Fruit fly (Drosophila melanogaster) whole organism, embryonic: ENCODE results near the gene CG14947.

Experiments
- ATbp ChIP-seq: fragments of 200-800 bp; sonication (Bioruptor generic); optimal IDR thresholded peaks from 2 replicates; lab custom pipeline; 2017; ENCODE audit warnings: missing biosample characterization, mild to moderate bottlenecking, missing genetic modification characterization, missing genetic modification reagents
- BEAF-32 ChIP-seq: fragments of 200-800 bp; sonication (Bioruptor generic); optimal IDR thresholded peaks from 3 replicates; lab custom pipeline; 2017; ENCODE audit warnings: missing biosample characterization, missing genetic modification characterization, mild to moderate bottlenecking, moderate library complexity, missing genetic modification reagents
- BtbVII ChIP-seq: fragments of 200-800 bp; sonication (Bioruptor generic); optimal IDR thresholded peaks from 3 replicates; lab custom pipeline; 2017; ENCODE audit warnings: missing biosample characterization, mild to moderate bottlenecking, missing genetic modification characterization
- CG10209 ChIP-seq: fragments of 200-800 bp; sonication (Bioruptor generic); optimal IDR thresholded peaks from 3 replicates; lab custom pipeline; 2017; ENCODE audit warnings: missing biosample characterization, mild to moderate bottlenecking, missing genetic modification characterization, missing genetic modification reagents
- CG10267 ChIP-seq: fragments of 200-800 bp; sonication (Bioruptor generic); optimal IDR thresholded peaks from 2 replicates; lab custom pipeline; 2018; ENCODE audit warnings: missing biosample characterization, mild to moderate bottlenecking, missing genetic modification characterization, moderate library complexity
- CG11085 ChIP-seq: fragments of 200-800 bp; sonication (Bioruptor generic); IDR thresholded peaks from 2 replicates; pipeline ENCODE4 v1.3.6; 2022; ENCODE audit warnings: missing biosample characterization, missing genetic modification characterization
- CG13424 ChIP-seq: fragments of 200-800 bp; sonication (Bioruptor generic); optimal IDR thresholded peaks from 2 replicates; lab custom pipeline; 2019; ENCODE audit warnings: missing biosample characterization, mild to moderate bottlenecking, missing genetic modification characterization, moderate library complexity
- CG13775 ChIP-seq: fragments of 200-800 bp; sonication (Bioruptor generic); optimal IDR thresholded peaks from 3 replicates; lab custom pipeline; 2017; ENCODE audit warnings: missing biosample characterization, mild to moderate bottlenecking, missing genetic modification characterization
- CG14014 ChIP-seq: fragments of 200-800 bp; sonication (Bioruptor generic); IDR thresholded peaks from 2 replicates; pipeline ENCODE4 v1.3.6; 2022; ENCODE audit warnings: missing biosample characterization, missing genetic modification characterization
- CG15696 ChIP-seq: fragments of 200-800 bp; sonication (Bioruptor generic); optimal IDR thresholded peaks from 2 replicates; lab custom pipeline; 2019; ENCODE audit warnings: missing biosample characterization, mild to moderate bottlenecking, missing genetic modification characterization, moderate library complexity
- CG17186 ChIP-seq: fragments of 200-800 bp; sonication (Bioruptor generic); optimal IDR thresholded peaks from 3 replicates; lab custom pipeline; 2017; ENCODE audit warnings: missing biosample characterization, missing genetic modification reagents, missing genetic modification characterization
- CG18011 ChIP-seq: fragments of 200-800 bp; sonication (Bioruptor generic); optimal IDR thresholded peaks from 2 replicates; lab custom pipeline; 2017; ENCODE audit warnings: missing biosample characterization, missing genetic modification characterization, mild to moderate bottlenecking, moderate library complexity, missing genotype
- CG4404 ChIP-seq: fragments of 200-800 bp; sonication (Bioruptor generic); IDR thresholded peaks from 2 replicates; pipeline ENCODE4 v1.3.6; 2022; ENCODE audit warnings: missing biosample characterization, missing genetic modification characterization
- CG4617 ChIP-seq: fragments of 200-800 bp; sonication (Bioruptor generic); optimal IDR thresholded peaks from 3 replicates; lab custom pipeline; 2016; ENCODE audit warnings: missing biosample characterization, missing genetic modification characterization, borderline replicate concordance
- CG7372 ChIP-seq: fragments of 200-800 bp; sonication (Bioruptor generic); IDR thresholded peaks from 2 replicates; pipeline ENCODE4 v1.3.6; 2022; ENCODE audit warnings: missing biosample characterization, missing genetic modification characterization
- CG7928 ChIP-seq: fragments of 200-800 bp; sonication (Bioruptor generic); optimal IDR thresholded peaks from 2 replicates; lab custom pipeline; 2017; ENCODE audit warnings: missing biosample characterization, mild to moderate bottlenecking, missing genetic modification characterization
- CG7987 ChIP-seq: fragments of 200-800 bp; sonication (Bioruptor generic); optimal IDR thresholded peaks from 2 replicates; lab custom pipeline; 2018; ENCODE audit warnings: missing biosample characterization, mild to moderate bottlenecking, missing genetic modification characterization, moderate library complexity
- CG8281 ChIP-seq: fragments of 200-800 bp; sonication (Bioruptor generic); optimal IDR thresholded peaks from 2 replicates; lab custom pipeline; 2018; ENCODE audit warnings: missing biosample characterization, mild to moderate bottlenecking, missing genetic modification characterization, moderate library complexity
- CG8765 ChIP-seq: fragments of 200-800 bp; sonication (Bioruptor generic); IDR thresholded peaks from 2 replicates; pipeline ENCODE4 v1.3.6; 2022; ENCODE audit warnings: missing biosample characterization, missing genetic modification characterization
- D19A ChIP-seq: fragments of 200-800 bp; optimal IDR thresholded peaks from 3 replicates; lab custom pipeline; 2019; ENCODE audit warnings: missing biosample characterization, mild to moderate bottlenecking, missing genetic modification characterization, moderate library complexity
- Doc3 ChIP-seq: fragments of 200-800 bp; sonication (Bioruptor generic); IDR thresholded peaks from 3 replicates; pipeline ENCODE4 v1.3.6; 2022; ENCODE audit warnings: missing biosample characterization, missing genetic modification characterization; ENCODE audit not compliant: partially characterized antibody
- Elba2 ChIP-seq: fragments of 200-800 bp; sonication (Bioruptor generic); optimal IDR thresholded peaks from 3 replicates; lab custom pipeline; 2016; ENCODE audit warnings: missing biosample characterization, missing genetic modification characterization
- Fer1 ChIP-seq: fragments of 200-800 bp; sonication (Bioruptor generic); optimal IDR thresholded peaks from 2 replicates; lab custom pipeline; 2017; ENCODE audit warnings: missing biosample characterization, mild to moderate bottlenecking, missing genetic modification characterization
- HLH3B ChIP-seq: fragments of 200-800 bp; sonication (Bioruptor generic); IDR thresholded peaks from 2 replicates; pipeline ENCODE4 v1.3.6; 2022; ENCODE audit warnings: missing biosample characterization, missing genetic modification characterization
- HLH4C ChIP-seq: fragments of 200-800 bp; sonication (Bioruptor generic); IDR thresholded peaks from 3 replicates; pipeline ENCODE4 v1.3.6; 2022; ENCODE audit warnings: missing biosample characterization, missing genetic modification characterization; ENCODE audit not compliant: partially characterized antibody
- HLH54F ChIP-seq: fragments of 200-800 bp; sonication (Bioruptor generic); optimal IDR thresholded peaks from 3 replicates; lab custom pipeline; 2016; ENCODE audit warnings: missing biosample characterization, missing genetic modification characterization
- Hmx ChIP-seq: fragments of 200-800 bp; sonication (Bioruptor generic); optimal IDR thresholded peaks from 2 replicates; lab custom pipeline; 2016; ENCODE audit warnings: missing biosample characterization, missing genetic modification characterization
- Lhr ChIP-seq: fragments of 200-800 bp; sonication (Bioruptor generic); optimal IDR thresholded peaks from 3 replicates; lab custom pipeline; 2017; ENCODE audit warnings: mild to moderate bottlenecking, missing biosample characterization, missing genetic modification reagents, missing genetic modification characterization
- Mad ChIP-seq: fragments of 200-800 bp; sonication (Bioruptor generic); optimal IDR thresholded peaks from 2 replicates; lab custom pipeline; 2016; ENCODE audit warnings: missing biosample characterization, missing genetic modification characterization
- Poxn ChIP-seq: fragments of 200-800 bp; sonication (Bioruptor generic); IDR thresholded peaks from 2 replicates; pipeline ENCODE4 v1.3.6; 2022; ENCODE audit warnings: missing biosample characterization, missing genetic modification characterization
- Scr ChIP-seq: fragments of 200-800 bp; sonication (Bioruptor generic); IDR thresholded peaks from 2 replicates; pipeline ENCODE4 v1.3.6; 2022; ENCODE audit warnings: missing biosample characterization, missing genetic modification characterization; ENCODE audit not compliant: partially characterized antibody
- Ssrp ChIP-seq: fragments of 200-800 bp; sonication (Bioruptor generic); optimal IDR thresholded peaks from 2 replicates; lab custom pipeline; 2018; ENCODE audit warnings: missing biosample characterization, mild to moderate bottlenecking, missing genetic modification characterization, moderate library complexity
- bab2 ChIP-seq: fragments of 200-800 bp; sonication (Bioruptor generic); optimal IDR thresholded peaks from 2 replicates; lab custom pipeline; 2016; ENCODE audit warnings: missing biosample characterization, missing genetic modification characterization
- cad ChIP-seq: fragments of >200 bp; optimal IDR thresholded peaks from 2 replicates; lab custom pipeline; 2017; ENCODE audit warnings: missing biosample characterization, missing genetic modification characterization
- croc ChIP-seq: fragments of 200-800 bp; sonication (Bioruptor generic); conservative IDR thresholded peaks from 3 replicates; pipeline ENCODE4 v1.3.6; 2022; ENCODE audit warnings: missing biosample characterization, missing genetic modification characterization
- da ChIP-seq: fragments of 200-800 bp; sonication (Bioruptor generic); optimal IDR thresholded peaks from 2 replicates; lab custom pipeline; 2016; ENCODE audit warnings: missing biosample characterization, missing genetic modification characterization
- dysf ChIP-seq: fragments of 200-800 bp; sonication (Bioruptor generic); IDR thresholded peaks from 3 replicates; pipeline ENCODE4 v1.3.6; 2022; ENCODE audit warnings: missing biosample characterization, missing genetic modification characterization
- luna ChIP-seq: fragments of 200-800 bp; sonication (Bioruptor generic); optimal IDR thresholded peaks from 2 replicates; lab custom pipeline; 2016; ENCODE audit warnings: missing biosample characterization, missing genetic modification characterization
- nau ChIP-seq: fragments of 200-800 bp; sonication (Bioruptor generic); optimal IDR thresholded peaks from 3 replicates; lab custom pipeline; 2017; ENCODE audit warnings: missing biosample characterization, mild to moderate bottlenecking, missing genetic modification characterization, missing genetic modification reagents
- otp ChIP-seq: fragments of 200-800 bp; sonication (Bioruptor generic); IDR thresholded peaks from 3 replicates; pipeline ENCODE4, ENCODE4 v1.3.6; 2022; ENCODE audit warnings: missing biosample characterization, missing genetic modification characterization
- peb ChIP-seq: fragments of 200-800 bp; sonication (Bioruptor generic); IDR thresholded peaks from 2 replicates; pipeline ENCODE4 v1.3.6; 2022; ENCODE audit warnings: missing biosample characterization, missing genetic modification characterization
- salm ChIP-seq: fragments of 200-800 bp; sonication (Bioruptor generic); optimal IDR thresholded peaks from 2 replicates; lab custom pipeline; 2018; ENCODE audit warnings: missing biosample characterization, mild to moderate bottlenecking, missing genetic modification characterization
- sc ChIP-seq, 3 experiments: fragments of >200 bp in 2 of 3; fragments of 200-800 bp in 1 of 3; sonication (Bioruptor generic) in 1 of 3; optimal IDR thresholded peaks; 2 replicates in 2 of 3; 3 replicates in 1 of 3; lab custom pipeline; 2017; ENCODE audit warnings: mild to moderate bottlenecking in 1 of 3, missing biosample characterization in 1 of 3, missing genetic modification characterization in 1 of 3, missing genetic modification reagents in 1 of 3
- sima ChIP-seq: fragments of 200-800 bp; sonication (Bioruptor generic); optimal IDR thresholded peaks from 2 replicates; lab custom pipeline; 2016; ENCODE audit warnings: missing biosample characterization, missing genetic modification characterization
- sug ChIP-seq: fragments of 200-800 bp; optimal IDR thresholded peaks from 2 replicates; lab custom pipeline; 2019; ENCODE audit warnings: missing biosample characterization, mild to moderate bottlenecking, missing genetic modification characterization, moderate library complexity
- trh ChIP-seq: fragments of 200-800 bp; sonication (Bioruptor generic); optimal IDR thresholded peaks from 2 replicates; lab custom pipeline; 2016; ENCODE audit warnings: missing biosample characterization, missing genetic modification characterization
- usp ChIP-seq: fragments of >200 bp; optimal IDR thresholded peaks from 2 replicates; lab custom pipeline; 2017; ENCODE audit warnings: missing biosample characterization, missing genetic modification characterization
- vvl ChIP-seq: fragments of 200-800 bp; sonication (Bioruptor generic); IDR thresholded peaks from 2 replicates; pipeline ENCODE4 v1.3.6; 2022; ENCODE audit warnings: missing biosample characterization, missing genetic modification characterization
- zf30C ChIP-seq: fragments of 200-800 bp; sonication (Bioruptor generic); optimal IDR thresholded peaks from 3 replicates; lab custom pipeline; 2018; ENCODE audit warnings: missing biosample characterization, mild to moderate bottlenecking, missing genetic modification characterization

The CG14947 gene

DNA sequence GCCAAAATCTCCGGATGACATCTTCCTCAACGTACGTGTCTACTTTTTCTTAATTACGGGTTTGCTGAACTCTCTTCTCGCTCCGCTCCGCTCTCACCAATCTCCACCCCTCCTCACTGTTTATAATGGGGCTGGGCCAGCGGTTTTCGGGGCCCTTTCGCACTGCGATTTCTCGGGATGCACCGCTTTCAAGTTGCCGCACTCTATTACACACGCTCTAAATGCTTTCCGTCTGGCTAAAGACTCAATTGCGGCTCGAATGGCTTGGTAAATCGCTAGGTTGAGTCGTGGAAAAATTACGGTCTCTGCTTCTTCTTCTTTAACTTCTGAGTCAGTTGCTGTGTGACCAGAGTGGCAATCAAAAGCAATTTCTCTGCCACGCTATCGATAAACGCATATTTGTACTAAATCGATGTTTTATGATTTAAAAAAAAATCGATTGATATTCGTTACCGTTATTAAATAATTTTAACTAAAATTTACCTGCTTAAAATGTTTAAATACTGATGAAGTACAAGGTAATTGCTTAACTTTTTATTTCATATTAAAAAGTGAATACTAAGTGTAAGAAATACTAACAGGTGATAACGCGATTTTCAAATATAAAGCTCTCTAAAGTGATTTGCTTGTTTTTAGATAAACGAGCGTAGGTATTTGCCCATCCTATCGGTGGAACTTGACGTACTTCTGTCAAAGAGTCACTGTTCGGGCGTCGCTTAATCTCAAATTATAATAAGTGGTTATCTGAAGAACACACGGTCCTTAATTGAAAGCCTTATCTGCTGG is 33.1 kb downstream of the CG14947 start, which contains the start of the genes Rab6 and Phae1 (continued):
- TF ChIP-seq cad (GFP tag; lab: Kevin White, UChicago), result no peak
- no peak for TF ChIP-seq sc (optimal IDR thresholded peaks at IDR 0.05; lab: Kevin White, UChicago)
- no peak for TF ChIP-seq sc (GFP tag; optimal IDR thresholded peaks at IDR 0.05; lab: Kevin White, UChicago)
- no peak for TF ChIP-seq bab2
- TF ChIP-seq CG17186, result no peak
- no peak for TF ChIP-seq Lhr
- TF ChIP-seq CG10209 (GFP tag; lab: Kevin White, UChicago), result no peak
- TF ChIP-seq CG13775 (GFP tag; lab: Kevin White, UChicago), result no peak
- TF ChIP-seq Elba2 (GFP tag; lab: Kevin White, UChicago), result no peak
- TF ChIP-seq CG13424 (tag; lab: Kevin White, UChicago), result no peak
- no peak for TF ChIP-seq CG4404 (GFP tag; lab: Robert Waterston, UW)
- TF ChIP-seq CG15696, result no peak
- no peak for TF ChIP-seq Hmx (GFP tag; lab: Kevin White, UChicago)
- TF ChIP-seq D19A (tag; lab: Kevin White, UChicago), result no peak
- TF ChIP-seq Scr (GFP tag; lab: Robert Waterston, UW), result peak; percentile 84
- no peak for TF ChIP-seq trh
- no peak for TF ChIP-seq HLH54F (GFP tag; lab: Kevin White, UChicago)
- TF ChIP-seq CG7928 (GFP tag; lab: Kevin White, UChicago), result no peak
- TF ChIP-seq vvl (GFP tag; lab: Robert Waterston, UW), result peak; percentile 36; the same call in 1 of the 2 replicates
- TF ChIP-seq HLH4C (GFP tag; lab: Robert Waterston, UW), result peak; percentile 87
- no peak for TF ChIP-seq CG8281 (tag; lab: Kevin White, UChicago)
- TF ChIP-seq croc (GFP tag; lab: Robert Waterston, UW), result no peak
- no peak for TF ChIP-seq salm (tag; lab: Kevin White, UChicago)
- no peak for TF ChIP-seq CG18011 (GFP tag; lab: Kevin White, UChicago)
- TF ChIP-seq peb (GFP tag; lab: Robert Waterston, UW), result no peak
- no peak for TF ChIP-seq CG8765 (GFP tag; lab: Robert Waterston, UW)
- no peak for TF ChIP-seq Ssrp (tag; lab: Kevin White, UChicago)
- TF ChIP-seq BtbVII, result no peak
- no peak for TF ChIP-seq sima (GFP tag; lab: Kevin White, UChicago)
- peak; percentile 75 for TF ChIP-seq BEAF-32
- no peak for TF ChIP-seq usp
- no peak for TF ChIP-seq CG14014 (GFP tag; lab: Robert Waterston, UW)
- TF ChIP-seq da (GFP tag; lab: Kevin White, UChicago), result no peak
- TF ChIP-seq HLH3B (GFP tag; lab: Robert Waterston, UW), result no peak
- no peak for TF ChIP-seq otp (GFP tag; lab: Robert Waterston, UW)
- TF ChIP-seq Fer1, result no peak
- TF ChIP-seq Doc3 (GFP tag; lab: Robert Waterston, UW), result peak; percentile 74; the same call in 2 of the 3 replicates
- no peak for TF ChIP-seq zf30C (GFP tag; lab: Kevin White, UChicago)
- no peak for TF ChIP-seq nau (GFP tag; lab: Kevin White, UChicago)
- no peak for TF ChIP-seq CG11085 (GFP tag; lab: Robert Waterston, UW)
- TF ChIP-seq CG10267 (tag; lab: Kevin White, UChicago), result peak; percentile 56
- peak; percentile 95 for TF ChIP-seq CG4617 (GFP tag; lab: Kevin White, UChicago)
- no peak for TF ChIP-seq Mad (GFP tag; lab: Kevin White, UChicago)
- TF ChIP-seq CG7987 (GFP tag; lab: Kevin White, UChicago), result no peak
- peak; percentile 10 for TF ChIP-seq sug (tag; lab: Kevin White, UChicago)
- TF ChIP-seq luna (GFP tag; lab: Kevin White, UChicago), result no peak
- no peak for TF ChIP-seq Poxn
- TF ChIP-seq ATbp, result no peak
- no peak for TF ChIP-seq dysf (GFP tag; lab: Robert Waterston, UW)
- no peak for TF ChIP-seq CG7372
